Worm (Caenorhabditis elegans): ENCODE data around the gene C50F7.3.

The C50F7.3 gene

ce11 chrIV:7734619-7735018 lies 2.5 kb downstream of the C50F7.3 start, which contains the start of gene clx-1:
Gene clx-1, plus strand, starts transcription at chrIV:7734648.
- TF ChIP-seq sea-1 (GFP tag; conservative IDR thresholded peaks at IDR 0.05) (no peak), ets-7 (tag; optimal IDR thresholded peaks at IDR 0.05) (no peak), pes-1 (GFP tag; IDR thresholded peaks at IDR 0.05) (no peak), ceh-36 (tag; optimal IDR thresholded peaks at IDR 0.05) (no peak), ceh-13 (GFP tag; optimal IDR thresholded peaks at IDR 0.05) (no peak), tbx-37 (GFP tag; conservative IDR thresholded peaks at IDR 0.05) (no peak), tra-4 (tag; optimal IDR thresholded peaks at IDR 0.05) (no peak), scrt-1 (GFP tag; IDR thresholded peaks at IDR 0.05) (no peak), aly-1 (tag; optimal IDR thresholded peaks at IDR 0.05) (no peak)

ce11 chrIV:7736616-7737015 lies 4.5 kb downstream of the C50F7.3 start:
- no peak for TF ChIP-seq ceh-36 (tag; optimal IDR thresholded peaks at IDR 0.05)
- no peak for TF ChIP-seq ets-7 (tag; optimal IDR thresholded peaks at IDR 0.05)
- no peak for TF ChIP-seq tra-4 (tag; optimal IDR thresholded peaks at IDR 0.05)
- TF ChIP-seq aly-1 (tag; optimal IDR thresholded peaks at IDR 0.05) = no peak
- TF ChIP-seq tbx-11 (GFP tag; IDR thresholded peaks at IDR 0.05) = no peak
- no peak for TF ChIP-seq hmbx-1 (tag; optimal IDR thresholded peaks at IDR 0.05)
- TF ChIP-seq ceh-13 (GFP tag; optimal IDR thresholded peaks at IDR 0.05) = no peak
- TF ChIP-seq tbx-37 (GFP tag; conservative IDR thresholded peaks at IDR 0.05) = no peak
- TF ChIP-seq ama-1 (optimal IDR thresholded peaks at IDR 0.05) = no peak
- no peak for TF ChIP-seq hmg-4 (GFP tag; optimal IDR thresholded peaks at IDR 0.05)
- no peak for TF ChIP-seq sea-1 (GFP tag; conservative IDR thresholded peaks at IDR 0.05)
- no peak for TF ChIP-seq hnd-1 (tag; optimal IDR thresholded peaks at IDR 0.05)
- TF ChIP-seq scrt-1 (GFP tag; IDR thresholded peaks at IDR 0.05) = no peak
- no peak for TF ChIP-seq pes-1 (GFP tag; IDR thresholded peaks at IDR 0.05)
- TF ChIP-seq B0310.2 (tag; optimal IDR thresholded peaks at IDR 0.05) = no peak

DNA sequence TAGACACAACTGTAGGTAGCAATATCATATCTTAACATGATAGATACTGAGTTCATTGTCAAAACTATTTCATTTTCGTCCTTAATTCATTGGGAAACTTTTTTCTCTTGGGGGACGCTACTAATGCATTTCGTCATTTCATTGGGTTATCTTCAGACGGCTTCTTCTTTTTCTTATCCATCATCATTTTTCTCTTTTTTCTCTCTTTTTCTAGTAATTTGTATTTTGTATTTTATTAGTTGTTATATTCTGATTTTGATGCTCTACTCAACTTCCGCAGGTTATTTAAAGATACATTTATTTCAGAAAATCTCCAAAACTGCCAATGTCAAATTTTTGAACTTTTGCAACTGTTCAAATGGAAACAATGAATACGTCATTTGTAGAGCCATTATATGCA lies 11.4 kb downstream of the C50F7.3 start, which contains the start of gene npr-35:
TSS of gene npr-35 (plus strand) at position 301 of the 400 bp plus-strand sequence.
- TF ChIP-seq sea-1 (GFP tag; conservative IDR thresholded peaks at IDR 0.05) (no peak), ets-7 (tag; optimal IDR thresholded peaks at IDR 0.05) (no peak), ama-1 (optimal IDR thresholded peaks at IDR 0.05) (no peak), pes-1 (GFP tag; IDR thresholded peaks at IDR 0.05) (no peak), hmbx-1 (tag; optimal IDR thresholded peaks at IDR 0.05) (no peak)

DNA sequence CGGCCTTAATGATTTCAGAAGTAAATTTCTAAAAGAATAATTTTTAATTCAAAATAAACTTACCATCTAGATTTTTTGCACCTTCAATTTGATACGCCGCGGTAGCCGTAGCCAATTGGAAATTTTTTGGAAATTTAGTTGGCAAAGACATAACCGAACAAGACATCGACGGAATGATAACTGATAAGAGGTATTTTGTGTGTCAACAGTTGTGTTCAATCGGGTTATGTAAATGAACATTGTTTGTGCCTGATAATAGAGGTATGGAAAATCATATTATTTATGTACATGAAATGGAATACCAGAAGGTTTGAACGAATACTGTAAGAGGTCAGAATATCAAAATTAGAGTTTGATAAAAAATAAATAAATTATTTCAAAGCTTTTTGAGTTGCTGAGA lies 15.7 kb downstream of the C50F7.3 start, which contains the start of gene klo-1:
TSS of gene klo-1 (minus strand) at position 388 of the 400 bp plus-strand sequence.
- TF ChIP-seq pes-1 (GFP tag; IDR thresholded peaks at IDR 0.05) = no peak
- no peak for TF ChIP-seq ama-1 (optimal IDR thresholded peaks at IDR 0.05)
- no peak for TF ChIP-seq tbx-11 (GFP tag; IDR thresholded peaks at IDR 0.05)
- no peak for TF ChIP-seq ceh-36 (tag; optimal IDR thresholded peaks at IDR 0.05)
- TF ChIP-seq sea-1 (GFP tag; conservative IDR thresholded peaks at IDR 0.05) = no peak
- TF ChIP-seq tra-4 (tag; optimal IDR thresholded peaks at IDR 0.05) = no peak
- TF ChIP-seq ceh-13 (GFP tag; optimal IDR thresholded peaks at IDR 0.05) = no peak
- no peak for TF ChIP-seq scrt-1 (GFP tag; IDR thresholded peaks at IDR 0.05)
- TF ChIP-seq aly-1 (tag; optimal IDR thresholded peaks at IDR 0.05) = no peak
- TF ChIP-seq flt-1 (GFP tag; IDR thresholded peaks at IDR 0.05) = no peak

ce11 chrIV:7753108-7753507 lies 21.0 kb downstream of the C50F7.3 start, which contains the start of gene col-14:
Gene col-14, plus strand, starts transcription at chrIV:7753408.
- TF ChIP-seq tbx-37 (GFP tag; conservative IDR thresholded peaks at IDR 0.05) = no peak
- TF ChIP-seq tra-4 (tag; optimal IDR thresholded peaks at IDR 0.05) = no peak
- no peak for TF ChIP-seq ceh-36 (tag; optimal IDR thresholded peaks at IDR 0.05)
- TF ChIP-seq hmg-4 (GFP tag; optimal IDR thresholded peaks at IDR 0.05) = no peak
- no peak for TF ChIP-seq aly-1 (tag; optimal IDR thresholded peaks at IDR 0.05)
- no peak for TF ChIP-seq ets-7 (tag; optimal IDR thresholded peaks at IDR 0.05)
- no peak for TF ChIP-seq ceh-13 (GFP tag; optimal IDR thresholded peaks at IDR 0.05)
- TF ChIP-seq B0310.2 (tag; optimal IDR thresholded peaks at IDR 0.05) = no peak
- TF ChIP-seq ama-1 (optimal IDR thresholded peaks at IDR 0.05) = no peak
- no peak for TF ChIP-seq scrt-1 (GFP tag; IDR thresholded peaks at IDR 0.05)

DNA sequence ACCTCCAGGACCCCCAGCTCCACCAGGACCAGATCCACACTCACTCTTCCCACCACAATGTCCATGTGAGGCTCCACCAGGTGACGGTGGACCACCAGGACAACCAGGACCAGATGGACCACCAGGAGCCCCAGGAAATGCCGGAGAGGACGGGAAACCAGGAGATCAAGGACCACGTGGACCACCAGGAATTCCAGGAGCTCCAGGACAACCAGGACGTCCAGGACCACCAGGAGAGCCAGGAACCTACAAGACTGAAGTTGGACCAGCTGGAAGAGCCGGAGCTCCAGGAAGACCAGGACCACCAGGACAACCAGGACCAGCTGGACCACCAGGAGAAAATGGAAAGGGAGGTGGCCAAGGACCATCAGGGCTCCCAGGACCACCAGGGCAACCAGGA lies 22.0 kb downstream of the C50F7.3 start:
- no peak for TF ChIP-seq ceh-36 (tag; optimal IDR thresholded peaks at IDR 0.05)

DNA sequence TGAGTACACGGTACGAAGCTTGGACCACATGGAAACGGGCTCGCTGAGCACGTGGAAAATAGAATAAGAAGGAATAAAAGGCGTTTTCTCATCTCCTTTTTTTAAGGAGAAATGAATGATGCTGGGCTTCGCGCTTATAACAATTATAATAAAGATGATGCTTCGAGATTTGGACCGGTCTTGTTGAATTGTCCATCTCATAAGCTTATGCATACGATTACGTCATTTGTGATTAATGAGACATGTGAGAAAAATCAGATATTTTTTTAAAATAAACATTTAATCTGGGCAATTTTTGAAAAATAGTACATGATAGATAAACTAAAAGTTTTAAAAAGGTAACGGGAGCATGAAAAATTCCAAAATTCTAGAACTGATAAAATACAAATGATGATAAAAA lies 25.1 kb downstream of the C50F7.3 start, which contains the start of gene C46A5.4:
TSS of gene C46A5.4 (minus strand) at position 101 of the 400 bp plus-strand sequence.
- TF ChIP-seq ceh-36 (tag; optimal IDR thresholded peaks at IDR 0.05) (no peak), tra-4 (tag; optimal IDR thresholded peaks at IDR 0.05) (no peak), pes-1 (GFP tag; IDR thresholded peaks at IDR 0.05) (no peak), aly-1 (tag; optimal IDR thresholded peaks at IDR 0.05) (no peak), B0310.2 (tag; optimal IDR thresholded peaks at IDR 0.05) (no peak), hmg-4 (GFP tag; optimal IDR thresholded peaks at IDR 0.05) (no peak), tbx-11 (GFP tag; IDR thresholded peaks at IDR 0.05) (no peak), scrt-1 (GFP tag; IDR thresholded peaks at IDR 0.05) (no peak)

DNA sequence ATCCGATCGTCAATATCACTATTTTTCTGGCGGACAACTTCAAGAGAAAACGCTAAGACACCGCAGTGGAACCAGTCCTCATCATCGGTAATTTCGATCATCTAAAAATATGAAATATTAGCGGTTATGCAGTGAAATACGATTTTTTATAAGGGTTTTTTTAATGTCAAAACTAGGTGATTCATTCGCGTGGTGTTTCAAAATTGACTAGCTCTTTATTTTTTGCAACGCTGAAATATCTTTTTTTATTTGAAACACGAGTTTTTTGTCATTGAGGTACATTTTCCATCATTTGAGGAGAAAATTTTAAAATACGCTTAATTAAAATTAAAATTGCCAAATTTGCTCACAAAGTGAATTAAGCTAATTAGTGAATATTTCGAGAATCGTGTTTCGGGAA lies 27.4 kb downstream of the C50F7.3 start, which contains the start of gene dsb-3:
TSS of gene dsb-3 (minus strand) at position 101 of the 400 bp plus-strand sequence.
- no peak for TF ChIP-seq ama-1 (optimal IDR thresholded peaks at IDR 0.05)
- TF ChIP-seq ceh-36 (tag; optimal IDR thresholded peaks at IDR 0.05) = no peak
- no peak for TF ChIP-seq tra-4 (tag; optimal IDR thresholded peaks at IDR 0.05)
- no peak for TF ChIP-seq tbx-37 (GFP tag; conservative IDR thresholded peaks at IDR 0.05)
- no peak for TF ChIP-seq sea-1 (GFP tag; conservative IDR thresholded peaks at IDR 0.05)
- TF ChIP-seq scrt-1 (GFP tag; IDR thresholded peaks at IDR 0.05) = no peak
- no peak for TF ChIP-seq B0310.2 (tag; optimal IDR thresholded peaks at IDR 0.05)
- no peak for TF ChIP-seq hmbx-1 (tag; optimal IDR thresholded peaks at IDR 0.05)
- TF ChIP-seq aly-1 (tag; optimal IDR thresholded peaks at IDR 0.05) = no peak

DNA sequence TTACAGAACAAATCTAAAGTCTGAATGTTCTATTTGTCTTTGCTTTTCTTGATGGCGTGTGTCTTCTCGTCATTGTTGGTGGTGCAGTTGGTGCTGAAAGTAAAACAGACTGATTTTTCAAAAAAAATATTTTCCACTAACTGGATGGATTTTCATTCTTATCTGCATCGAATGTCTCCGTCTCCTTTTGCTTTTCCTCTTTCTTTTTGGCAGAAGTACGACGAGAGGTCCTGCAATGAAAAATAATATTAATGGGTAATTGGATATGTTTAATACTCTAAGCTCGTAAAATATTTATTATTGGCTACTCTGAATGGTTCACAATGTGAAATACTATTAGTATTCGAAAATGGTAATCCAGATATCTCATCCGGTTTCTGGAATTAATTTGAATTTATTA lies 28.0 kb downstream of the C50F7.3 start, which contains the start of gene del-7:
TSS of gene del-7 (plus strand) at position 301 of the 400 bp plus-strand sequence.
- no peak for TF ChIP-seq B0310.2 (tag; optimal IDR thresholded peaks at IDR 0.05)

All from whole organism, early embryonic.